Fruit fly (Drosophila melanogaster): ENCODE results near the gene spn-F.

dm6 chr3R:31231134-31231533 is 23.8 kb upstream of the spn-F start:
- TF ChIP-seq Hr83 (GFP tag; optimal IDR thresholded peaks at IDR 0.05; ENCODE audit: poor library complexity, severe bottlenecking) (no peak), psq (GFP tag; optimal IDR thresholded peaks at IDR 0.05) (no peak), Hr78 (GFP tag; optimal IDR thresholded peaks at IDR 0.05) (no peak), Hnf4 (GFP tag; optimal IDR thresholded peaks at IDR 0.05) (no peak), Abd-B (GFP tag; optimal IDR thresholded peaks at IDR 0.05) (no peak)

Measured in whole organism, wandering third instar larva.